Fruit fly (Drosophila melanogaster) whole organism, prepupa: ENCODE measurements around the gene Syx5.

Source experiments
- Blimp-1 ChIP-seq: fragments of 200-800 bp; sonication (Bioruptor generic); optimal IDR thresholded peaks from 3 replicates; lab custom pipeline; 2017; ENCODE audit warnings: missing biosample characterization, missing genetic modification characterization, mild to moderate bottlenecking, moderate library complexity, missing genetic modification reagents
- CG7368 ChIP-seq: fragments of 200-800 bp; sonication (Bioruptor generic); optimal IDR thresholded peaks from 3 replicates; lab custom pipeline; 2016; ENCODE audit warnings: missing biosample characterization, missing genetic modification characterization
- CG9139 ChIP-seq: fragments of 200-800 bp; sonication (Bioruptor generic); optimal IDR thresholded peaks from 3 replicates; lab custom pipeline; 2017; ENCODE audit warnings: missing biosample characterization, mild to moderate bottlenecking, missing genetic modification characterization
- Eip93F ChIP-seq: fragments of 200-800 bp; sonication (Bioruptor generic); optimal IDR thresholded peaks from 2 replicates; lab custom pipeline; 2016; ENCODE audit warnings: missing biosample characterization, mild to moderate bottlenecking, missing genetic modification characterization
- Met ChIP-seq: fragments of 200-800 bp; sonication (Bioruptor generic); optimal IDR thresholded peaks from 3 replicates; lab custom pipeline; 2016; ENCODE audit warnings: missing biosample characterization, missing genetic modification characterization
- Sox15 ChIP-seq: fragments of 200-800 bp; sonication (Bioruptor generic); optimal IDR thresholded peaks from 3 replicates; lab custom pipeline; 2016; ENCODE audit warnings: missing biosample characterization, missing genetic modification characterization
- spab ChIP-seq: fragments of 200-800 bp; sonication (Bioruptor generic); optimal IDR thresholded peaks from 2 replicates; lab custom pipeline; 2017; ENCODE audit warnings: missing biosample characterization, mild to moderate bottlenecking, missing genetic modification characterization, missing genetic modification reagents

- TF ChIP-seq spab, result no peak
- TF ChIP-seq Blimp-1 (GFP tag; lab: Kevin White, UChicago), result no peak
- TF ChIP-seq CG7368 (GFP tag; lab: Kevin White, UChicago), result no peak
- no peak for TF ChIP-seq Met (GFP tag; lab: Kevin White, UChicago)
- no peak for TF ChIP-seq Sox15
- no peak for TF ChIP-seq CG9139 (GFP tag; lab: Kevin White, UChicago)
- no peak for TF ChIP-seq Eip93F (GFP tag; lab: Kevin White, UChicago)
These were observed 14.9 kb downstream of the Syx5 start for dm6 chr2L:16321872-16322631.
